Fruit fly (Drosophila melanogaster) whole organism, embryonic: ENCODE data around the gene Actn.

Source experiments
- Abd-B ChIP-seq: fragments of 200-800 bp; sonication (Bioruptor generic); optimal IDR thresholded peaks from 2 replicates; lab custom pipeline; 2018; ENCODE audit warnings: missing biosample characterization, mild to moderate bottlenecking, missing genetic modification characterization, moderate library complexity
- Aef1 ChIP-seq: fragments of 200-800 bp; sonication (Bioruptor generic); IDR thresholded peaks from 3 replicates; pipeline ENCODE4 v1.3.6; 2022; ENCODE audit warnings: missing biosample characterization, missing genetic modification characterization
- C15 ChIP-seq: fragments of 200-800 bp; sonication (Bioruptor generic); IDR thresholded peaks from 3 replicates; pipeline ENCODE4 v1.3.6; 2022; ENCODE audit warnings: missing biosample characterization, missing genetic modification characterization
- CG10431 ChIP-seq: fragments of 200-800 bp; sonication (Bioruptor generic); optimal IDR thresholded peaks from 3 replicates; lab custom pipeline; 2018; ENCODE audit warnings: missing biosample characterization, mild to moderate bottlenecking, missing genetic modification characterization
- CG12104 ChIP-seq: fragments of 200-800 bp; sonication (Bioruptor generic); optimal IDR thresholded peaks from 3 replicates; lab custom pipeline; 2016; ENCODE audit warnings: missing biosample characterization, missing genetic modification characterization
- CG1233 ChIP-seq: fragments of 200-800 bp; sonication (Bioruptor generic); optimal IDR thresholded peaks from 4 replicates; lab custom pipeline; 2018; ENCODE audit warnings: missing biosample characterization, mild to moderate bottlenecking, missing genetic modification characterization
- CG13775 ChIP-seq: fragments of 200-800 bp; sonication (Bioruptor generic); optimal IDR thresholded peaks from 3 replicates; lab custom pipeline; 2017; ENCODE audit warnings: missing biosample characterization, mild to moderate bottlenecking, missing genetic modification characterization
- CG14667 ChIP-seq: fragments of 200-800 bp; sonication (Bioruptor generic); IDR thresholded peaks from 2 replicates; pipeline ENCODE4 v1.3.6; 2022; ENCODE audit warnings: missing biosample characterization, missing genetic modification characterization
- CG1603 ChIP-seq: fragments of 200-800 bp; sonication (Bioruptor generic); optimal IDR thresholded peaks from 2 replicates; lab custom pipeline; 2019; ENCODE audit warnings: missing biosample characterization, mild to moderate bottlenecking, missing genetic modification characterization, moderate library complexity
- CG1647 ChIP-seq: fragments of 200-800 bp; sonication (Bioruptor generic); optimal IDR thresholded peaks from 3 replicates; lab custom pipeline; 2016; ENCODE audit warnings: missing biosample characterization, missing genetic modification characterization
- CG17912 ChIP-seq: fragments of 200-800 bp; sonication (Bioruptor generic); optimal IDR thresholded peaks from 2 replicates; lab custom pipeline; 2018; ENCODE audit warnings: missing biosample characterization, mild to moderate bottlenecking, missing genetic modification characterization
- CG18011 ChIP-seq: fragments of 200-800 bp; sonication (Bioruptor generic); optimal IDR thresholded peaks from 2 replicates; lab custom pipeline; 2017; ENCODE audit warnings: missing biosample characterization, missing genetic modification characterization, mild to moderate bottlenecking, moderate library complexity, missing genotype
- CG18476 ChIP-seq: fragments of 200-800 bp; sonication (Bioruptor generic); optimal IDR thresholded peaks from 2 replicates; lab custom pipeline; 2016; ENCODE audit warnings: missing biosample characterization, mild to moderate bottlenecking, missing genetic modification characterization
- CG34376 ChIP-seq: fragments of 200-800 bp; sonication (Bioruptor generic); optimal IDR thresholded peaks from 2 replicates; lab custom pipeline; 2018; ENCODE audit warnings: missing biosample characterization, mild to moderate bottlenecking, missing genetic modification characterization
- CG34422 ChIP-seq: fragments of 200-800 bp; sonication (Bioruptor generic); IDR thresholded peaks from 3 replicates; pipeline ENCODE4 v1.3.6; 2022; ENCODE audit warnings: missing biosample characterization, missing genetic modification characterization
- CG4328 ChIP-seq: fragments of 200-800 bp; sonication (Bioruptor generic); optimal IDR thresholded peaks from 3 replicates; lab custom pipeline; 2017; ENCODE audit warnings: missing biosample characterization, missing genetic modification reagents, missing genetic modification characterization
- CG43689 ChIP-seq: fragments of 200-800 bp; sonication (Bioruptor generic); IDR thresholded peaks from 2 replicates; pipeline ENCODE4 v1.3.6; 2022; ENCODE audit warnings: missing biosample characterization, missing genetic modification characterization
- CG7357 ChIP-seq: fragments of 200-800 bp; sonication (Bioruptor generic); IDR thresholded peaks from 3 replicates; pipeline ENCODE4 v1.3.6; 2022; ENCODE audit warnings: missing biosample characterization, missing genetic modification characterization
- CG8281 ChIP-seq: fragments of 200-800 bp; sonication (Bioruptor generic); optimal IDR thresholded peaks from 2 replicates; lab custom pipeline; 2018; ENCODE audit warnings: missing biosample characterization, mild to moderate bottlenecking, missing genetic modification characterization, moderate library complexity
- CG9817 ChIP-seq: fragments of 200-800 bp; sonication (Bioruptor generic); optimal IDR thresholded peaks from 2 replicates; lab custom pipeline; 2018; ENCODE audit warnings: missing biosample characterization, mild to moderate bottlenecking, missing genetic modification characterization, moderate library complexity
- Camta ChIP-seq: fragments of 200-800 bp; sonication (Bioruptor generic); optimal IDR thresholded peaks from 2 replicates; lab custom pipeline; 2016; ENCODE audit warnings: missing biosample characterization, missing genetic modification characterization
- Dfd ChIP-seq, 2 experiments: fragments of >200 bp; optimal IDR thresholded peaks; 2 replicates each; lab custom pipeline; 2017; ENCODE audit warnings: missing biosample characterization in 2 of 2, missing genetic modification characterization in 2 of 2
- Dp ChIP-seq: fragments of 200-800 bp; sonication (Bioruptor generic); optimal IDR thresholded peaks from 2 replicates; lab custom pipeline; 2018; ENCODE audit warnings: missing biosample characterization, mild to moderate bottlenecking, missing genetic modification characterization, moderate library complexity
- Ets65A ChIP-seq: fragments of 200-800 bp; sonication (Bioruptor generic); peaks from one replicate; lab custom pipeline; 2016; ENCODE audit warnings: missing biosample characterization, missing genetic modification characterization
- Fer1 ChIP-seq: fragments of 200-800 bp; sonication (Bioruptor generic); optimal IDR thresholded peaks from 2 replicates; lab custom pipeline; 2017; ENCODE audit warnings: missing biosample characterization, mild to moderate bottlenecking, missing genetic modification characterization
- HmgD ChIP-seq: fragments of 200-800 bp; sonication (Bioruptor generic); optimal IDR thresholded peaks from 3 replicates; lab custom pipeline; 2016; ENCODE audit warnings: missing biosample characterization, missing genetic modification characterization
- Hmx ChIP-seq: fragments of 200-800 bp; sonication (Bioruptor generic); optimal IDR thresholded peaks from 2 replicates; lab custom pipeline; 2016; ENCODE audit warnings: missing biosample characterization, missing genetic modification characterization
- Hr51 ChIP-seq, 2 experiments: fragments of 200-800 bp; sonication (Bioruptor generic); optimal IDR thresholded peaks; 2 replicates in 1 of 2; 3 replicates in 1 of 2; lab custom pipeline; 2016 to 2018; ENCODE audit warnings: missing biosample characterization in 2 of 2, missing genetic modification characterization in 2 of 2, mild to moderate bottlenecking in 1 of 2, moderate library complexity in 1 of 2
- Kr ChIP-seq: fragments of 200-800 bp; sonication (Bioruptor generic); optimal IDR thresholded peaks from 2 replicates; lab custom pipeline; 2017; ENCODE audit warnings: missing biosample characterization, mild to moderate bottlenecking, missing genetic modification characterization
- Pdp1 ChIP-seq, 2 experiments: fragments of 200-800 bp; sonication (Bioruptor generic); optimal IDR thresholded peaks; 3 replicates each; lab custom pipeline; 2016; ENCODE audit warnings: missing biosample characterization in 2 of 2, missing genetic modification characterization in 2 of 2, mild to moderate bottlenecking in 1 of 2, moderate library complexity in 1 of 2
- Sox100B ChIP-seq: fragments of 200-800 bp; sonication (Bioruptor generic); optimal IDR thresholded peaks from 3 replicates; lab custom pipeline; 2018; ENCODE audit warnings: missing biosample characterization, mild to moderate bottlenecking, missing genetic modification characterization
- Taf1 ChIP-seq: fragments of 200-800 bp; sonication (Bioruptor generic); IDR thresholded peaks from 2 replicates; pipeline ENCODE4 v1.3.6; 2022; ENCODE audit warnings: missing biosample characterization, missing genetic modification characterization
- cg ChIP-seq: fragments of 200-800 bp; sonication (Bioruptor generic); optimal IDR thresholded peaks from 3 replicates; lab custom pipeline; 2019; ENCODE audit warnings: missing biosample characterization, mild to moderate bottlenecking, missing genetic modification characterization, moderate library complexity
- corto ChIP-seq: fragments of 200-800 bp; sonication (Bioruptor generic); optimal IDR thresholded peaks from 2 replicates; lab custom pipeline; 2016; ENCODE audit warnings: missing biosample characterization, mild to moderate bottlenecking, missing genetic modification characterization, moderate library complexity
- crp ChIP-seq, 2 experiments: fragments of 200-800 bp; sonication (Bioruptor generic); optimal IDR thresholded peaks; 2 replicates in 1 of 2; 3 replicates in 1 of 2; lab custom pipeline; 2017; ENCODE audit warnings: missing biosample characterization in 2 of 2, missing genetic modification characterization in 2 of 2, mild to moderate bottlenecking in 1 of 2, moderate library complexity in 1 of 2
- eve ChIP-seq, 2 experiments: fragments of >200 bp; optimal IDR thresholded peaks; 2 replicates each; lab custom pipeline; 2017; ENCODE audit warnings: missing biosample characterization in 2 of 2, missing genetic modification characterization in 2 of 2
- gt ChIP-seq: fragments of 200-800 bp; sonication (Bioruptor generic); IDR thresholded peaks from 2 replicates; pipeline ENCODE4 v1.3.6; 2022; ENCODE audit warnings: missing biosample characterization, missing genetic modification characterization
- hkb ChIP-seq, 2 experiments: fragments of 200-800 bp in 1 of 2; fragments of >200 bp in 1 of 2; sonication (Bioruptor generic) in 1 of 2; IDR thresholded peaks in 1 of 2; optimal IDR thresholded peaks in 1 of 2; 2 replicates each; pipeline versions ENCODE4 v1.3.6 to Lab custom; 2017 to 2022; ENCODE audit warnings: missing biosample characterization in 1 of 2, missing genetic modification characterization in 1 of 2
- jigr1 ChIP-seq: fragments of 200-800 bp; sonication (Bioruptor generic); IDR thresholded peaks from 3 replicates; pipeline ENCODE4 v1.3.6; 2022; ENCODE audit warnings: missing biosample characterization, missing genetic modification characterization
- kni ChIP-seq: fragments of 200-800 bp; sonication (Bioruptor generic); optimal IDR thresholded peaks from 3 replicates; lab custom pipeline; 2017; ENCODE audit warnings: mild to moderate bottlenecking, missing biosample characterization, missing genetic modification reagents, missing genetic modification characterization
- mam ChIP-seq: fragments of 200-800 bp; sonication (Bioruptor generic); optimal IDR thresholded peaks from 3 replicates; lab custom pipeline; 2016; ENCODE audit warnings: missing biosample characterization, missing genetic modification characterization
- phol ChIP-seq: fragments of 200-800 bp; sonication (Bioruptor generic); optimal IDR thresholded peaks from 3 replicates; lab custom pipeline; 2018; ENCODE audit warnings: missing biosample characterization, mild to moderate bottlenecking, missing genetic modification characterization, moderate library complexity
- seq ChIP-seq: fragments of 200-800 bp; sonication (Bioruptor generic); IDR thresholded peaks from 2 replicates; pipeline ENCODE4 v1.3.6; 2022; ENCODE audit warnings: missing biosample characterization, missing genetic modification characterization
- sima ChIP-seq: fragments of 200-800 bp; sonication (Bioruptor generic); optimal IDR thresholded peaks from 2 replicates; lab custom pipeline; 2016; ENCODE audit warnings: missing biosample characterization, missing genetic modification characterization
- tll ChIP-seq, 2 experiments: fragments of 200-800 bp in 1 of 2; fragments of >200 bp in 1 of 2; sonication (Bioruptor generic) in 1 of 2; optimal IDR thresholded peaks; 2 replicates each; lab custom pipeline; 2017 to 2019; ENCODE audit warnings: missing biosample characterization in 2 of 2, missing genetic modification characterization in 2 of 2, mild to moderate bottlenecking in 1 of 2, moderate library complexity in 1 of 2
- tna ChIP-seq: fragments of 200-800 bp; sonication (Bioruptor generic); IDR thresholded peaks from 2 replicates; pipeline ENCODE4 v1.3.6; 2022; ENCODE audit warnings: missing biosample characterization, missing genetic modification characterization; ENCODE audit not compliant: partially characterized antibody
- tx ChIP-seq: fragments of 200-800 bp; sonication (Bioruptor generic); optimal IDR thresholded peaks from 2 replicates; lab custom pipeline; 2016; ENCODE audit warnings: missing biosample characterization, missing genetic modification characterization
- usp ChIP-seq: fragments of >200 bp; optimal IDR thresholded peaks from 2 replicates; lab custom pipeline; 2017; ENCODE audit warnings: missing biosample characterization, missing genetic modification characterization
- z ChIP-seq: fragments of 200-800 bp; sonication (Bioruptor generic); IDR thresholded peaks from 3 replicates; pipeline ENCODE4 v1.3.6; 2022; ENCODE audit warnings: missing biosample characterization, missing genetic modification characterization

The Actn gene

dm6 chrX:2080367-2080927, 38.3 kb upstream of the Actn start, which contains the start of the genes CG16903 and Unc-76 (continued):
- no peak for TF ChIP-seq CG4328 (GFP tag; lab: Kevin White, UChicago)
- peak in 1 of 2 experiments; percentile 68 for TF ChIP-seq Pdp1 (GFP tag; optimal IDR thresholded peaks at IDR 0.05; lab: Kevin White, UChicago)
- no peak for TF ChIP-seq CG18011 (GFP tag; lab: Kevin White, UChicago)
- no peak for TF ChIP-seq CG7357
- TF ChIP-seq CG12104 (GFP tag; lab: Kevin White, UChicago) = no peak
- TF ChIP-seq CG18476 (GFP tag; lab: Kevin White, UChicago) = no peak
- peak; percentile 65 for TF ChIP-seq Dp (GFP tag; lab: Kevin White, UChicago)
- TF ChIP-seq mam (GFP tag; lab: Kevin White, UChicago) = no peak
- no peak for TF ChIP-seq kni (GFP tag; lab: Kevin White, UChicago)
- peak; percentile 72 for TF ChIP-seq CG34376 (GFP tag; lab: Kevin White, UChicago)
- TF ChIP-seq CG8281 (tag; lab: Kevin White, UChicago) = no peak
- no peak for TF ChIP-seq Hmx (GFP tag; lab: Kevin White, UChicago)
- TF ChIP-seq Aef1 = no peak
- TF ChIP-seq Fer1 (GFP tag; lab: Kevin White, UChicago) = peak; percentile 75
- TF ChIP-seq gt (GFP tag; lab: Robert Waterston, UW) = no peak
- 0 out of 3 replicates have a peak, but pooled peaks have one; percentile 28 for TF ChIP-seq CG34422 (GFP tag; lab: Robert Waterston, UW)
- no peak for TF ChIP-seq tna (GFP tag; lab: Robert Waterston, UW)
- TF ChIP-seq Sox100B = no peak
- TF ChIP-seq CG1647 (GFP tag; lab: Kevin White, UChicago) = peak; percentile 5
- no peak for TF ChIP-seq Kr (GFP tag; lab: Kevin White, UChicago)
- no peak for TF ChIP-seq tx (GFP tag; lab: Kevin White, UChicago)
- no peak for TF ChIP-seq corto (GFP tag; lab: Kevin White, UChicago)
- no peak for TF ChIP-seq tll (GFP tag; optimal IDR thresholded peaks at IDR 0.05; lab: Kevin White, UChicago)
- TF ChIP-seq z = no peak; the same call in 2 of the 3 replicates
- TF ChIP-seq jigr1 (GFP tag; lab: Robert Waterston, UW) = no peak
- TF ChIP-seq Hr51 (GFP tag; optimal IDR thresholded peaks at IDR 0.05; lab: Kevin White, UChicago) = peak in 1 of 2 experiments; percentile 47
- TF ChIP-seq Taf1 (GFP tag; lab: Robert Waterston, UW) = no peak
- peak; percentile 88 for TF ChIP-seq Ets65A (GFP tag; lab: Kevin White, UChicago)
- TF ChIP-seq CG1233 (GFP tag; lab: Kevin White, UChicago) = peak; percentile 17
- TF ChIP-seq Camta (GFP tag; lab: Kevin White, UChicago) = no peak
- peak; percentile 71 for TF ChIP-seq phol (tag; lab: Kevin White, UChicago)
- TF ChIP-seq seq (GFP tag; lab: Robert Waterston, UW) = peak; percentile 62; the same call in 1 of the 2 replicates
- peak; percentile 19 for TF ChIP-seq CG9817 (tag; lab: Kevin White, UChicago)
- no peak for TF ChIP-seq eve (GFP tag; optimal IDR thresholded peaks at IDR 0.05; lab: Kevin White, UChicago)
- TF ChIP-seq HmgD = peak; percentile 66
- no peak for TF ChIP-seq CG14667 (GFP tag; lab: Robert Waterston, UW)
- TF ChIP-seq crp (GFP tag; optimal IDR thresholded peaks at IDR 0.05; lab: Kevin White, UChicago) = peak in 1 of 2 experiments; percentile 32
- TF ChIP-seq hkb (optimal IDR thresholded peaks at IDR 0.05; lab: Kevin White, UChicago) = peak; percentile 61
- peak; percentile 65 for TF ChIP-seq hkb (GFP tag; IDR thresholded peaks at IDR 0.05; lab: Robert Waterston, UW)
- no peak for TF ChIP-seq CG43689
- TF ChIP-seq CG17912 (GFP tag; lab: Kevin White, UChicago) = peak; percentile 9
- TF ChIP-seq CG10431 (GFP tag; lab: Kevin White, UChicago) = no peak
- peak; percentile 92 for TF ChIP-seq CG1603 (tag; lab: Kevin White, UChicago)
- TF ChIP-seq cg (GFP tag; lab: Kevin White, UChicago) = no peak
- no peak for TF ChIP-seq usp (GFP tag; lab: Kevin White, UChicago)
- no peak for TF ChIP-seq Dfd (GFP tag; optimal IDR thresholded peaks at IDR 0.05; lab: Kevin White, UChicago)
- peak; percentile 17 for TF ChIP-seq Abd-B (GFP tag; lab: Kevin White, UChicago)
- no peak for TF ChIP-seq sima (GFP tag; lab: Kevin White, UChicago)
- TF ChIP-seq CG13775 (GFP tag; lab: Kevin White, UChicago) = peak; percentile 52
- TF ChIP-seq C15 (GFP tag; lab: Robert Waterston, UW) = no peak
